Fruit fly (Drosophila melanogaster) whole organism, embryonic: Measurements from ENCODE around the gene CG31752.

Source experiments
- Adf1 ChIP-seq: fragments of 200-800 bp; sonication (Bioruptor generic); IDR thresholded peaks from 2 replicates; pipeline ENCODE4 v1.3.6; 2022; ENCODE audit warnings: missing biosample characterization, missing genetic modification characterization
- Awh ChIP-seq: fragments of 200-800 bp; sonication (Bioruptor generic); IDR thresholded peaks from 2 replicates; pipeline ENCODE4, ENCODE4 v1.3.6; 2022; ENCODE audit warnings: missing biosample characterization, missing genetic modification characterization
- BEAF-32 ChIP-seq: fragments of 200-800 bp; sonication (Bioruptor generic); optimal IDR thresholded peaks from 3 replicates; lab custom pipeline; 2017; ENCODE audit warnings: missing biosample characterization, missing genetic modification characterization, mild to moderate bottlenecking, moderate library complexity, missing genetic modification reagents
- CG11504 ChIP-seq: fragments of 200-800 bp; sonication (Bioruptor generic); optimal IDR thresholded peaks from 3 replicates; lab custom pipeline; 2019; ENCODE audit warnings: missing biosample characterization, mild to moderate bottlenecking, missing genetic modification characterization, moderate library complexity
- CG12391 ChIP-seq: fragments of 200-800 bp; sonication (Bioruptor generic); optimal IDR thresholded peaks from 3 replicates; lab custom pipeline; 2018; ENCODE audit warnings: missing biosample characterization, mild to moderate bottlenecking, missing genetic modification characterization, moderate library complexity
- CG12942 ChIP-seq: fragments of 200-800 bp; sonication (Bioruptor generic); optimal IDR thresholded peaks from 3 replicates; lab custom pipeline; 2016; ENCODE audit warnings: missing biosample characterization, missing genetic modification characterization
- CG1603 ChIP-seq: fragments of 200-800 bp; sonication (Bioruptor generic); optimal IDR thresholded peaks from 2 replicates; lab custom pipeline; 2019; ENCODE audit warnings: missing biosample characterization, mild to moderate bottlenecking, missing genetic modification characterization, moderate library complexity
- CG1647 ChIP-seq: fragments of 200-800 bp; sonication (Bioruptor generic); optimal IDR thresholded peaks from 3 replicates; lab custom pipeline; 2016; ENCODE audit warnings: missing biosample characterization, missing genetic modification characterization
- CG17802 ChIP-seq: fragments of 200-800 bp; sonication (Bioruptor generic); optimal IDR thresholded peaks from 2 replicates; lab custom pipeline; 2018; ENCODE audit warnings: missing biosample characterization, mild to moderate bottlenecking, missing genetic modification characterization, moderate library complexity
- CG2202 ChIP-seq: fragments of 200-800 bp; sonication (Bioruptor generic); optimal IDR thresholded peaks from 2 replicates; lab custom pipeline; 2018; ENCODE audit warnings: missing biosample characterization, mild to moderate bottlenecking, missing genetic modification characterization
- CG4854 ChIP-seq: fragments of 200-800 bp; sonication (Bioruptor generic); optimal IDR thresholded peaks from 2 replicates; lab custom pipeline; 2016; ENCODE audit warnings: missing biosample characterization, missing genetic modification characterization, inconsistent platforms
- CG6791 ChIP-seq: fragments of 200-800 bp; sonication (Bioruptor generic); IDR thresholded peaks from 3 replicates; pipeline ENCODE4 v1.3.6; 2022; ENCODE audit warnings: missing biosample characterization, missing genetic modification characterization; ENCODE audit not compliant: partially characterized antibody
- CG7372 ChIP-seq: fragments of 200-800 bp; sonication (Bioruptor generic); IDR thresholded peaks from 2 replicates; pipeline ENCODE4 v1.3.6; 2022; ENCODE audit warnings: missing biosample characterization, missing genetic modification characterization
- CG8478 ChIP-seq: fragments of >200 bp; optimal IDR thresholded peaks from 2 replicates; lab custom pipeline; 2018
- CG8944 ChIP-seq: fragments of 200-800 bp; sonication (Bioruptor generic); optimal IDR thresholded peaks from 3 replicates; lab custom pipeline; 2016; ENCODE audit warnings: missing biosample characterization, missing genetic modification characterization
- D ChIP-seq, 2 experiments: fragments of 200-800 bp in 1 of 2; fragments of >200 bp in 1 of 2; sonication (Bioruptor generic) in 1 of 2; optimal IDR thresholded peaks; 2 replicates in 1 of 2; 3 replicates in 1 of 2; lab custom pipeline; 2017; ENCODE audit warnings: mild to moderate bottlenecking in 1 of 2, missing biosample characterization in 1 of 2, missing genetic modification characterization in 1 of 2, missing genetic modification reagents in 1 of 2
- Dek ChIP-seq: fragments of 200-800 bp; sonication (Bioruptor generic); optimal IDR thresholded peaks from 3 replicates; lab custom pipeline; 2019; ENCODE audit warnings: missing biosample characterization, mild to moderate bottlenecking, missing genetic modification characterization, moderate library complexity
- Dfd ChIP-seq, 2 experiments: fragments of >200 bp; optimal IDR thresholded peaks; 2 replicates each; lab custom pipeline; 2017; ENCODE audit warnings: missing biosample characterization in 2 of 2, missing genetic modification characterization in 2 of 2
- H2.0 ChIP-seq: fragments of 200-800 bp; sonication (Bioruptor generic); IDR thresholded peaks from 2 replicates; pipeline ENCODE4 v1.3.6; 2022; ENCODE audit warnings: missing biosample characterization, missing genetic modification characterization
- Jarid2 ChIP-seq: fragments of 200-800 bp; sonication (Bioruptor generic); optimal IDR thresholded peaks from 3 replicates; lab custom pipeline; 2017; ENCODE audit warnings: mild to moderate bottlenecking, missing biosample characterization, missing genetic modification reagents, missing genetic modification characterization
- Kr ChIP-seq: fragments of 200-800 bp; sonication (Bioruptor generic); optimal IDR thresholded peaks from 2 replicates; lab custom pipeline; 2017; ENCODE audit warnings: missing biosample characterization, mild to moderate bottlenecking, missing genetic modification characterization
- Lhr ChIP-seq: fragments of 200-800 bp; sonication (Bioruptor generic); optimal IDR thresholded peaks from 3 replicates; lab custom pipeline; 2017; ENCODE audit warnings: mild to moderate bottlenecking, missing biosample characterization, missing genetic modification reagents, missing genetic modification characterization
- Pdp1 ChIP-seq, 2 experiments: fragments of 200-800 bp; sonication (Bioruptor generic); optimal IDR thresholded peaks; 3 replicates each; lab custom pipeline; 2016; ENCODE audit warnings: missing biosample characterization in 2 of 2, missing genetic modification characterization in 2 of 2, mild to moderate bottlenecking in 1 of 2, moderate library complexity in 1 of 2
- Sox102F ChIP-seq: fragments of 200-800 bp; sonication (Bioruptor generic); optimal IDR thresholded peaks from 2 replicates; lab custom pipeline; 2018; ENCODE audit warnings: missing biosample characterization, mild to moderate bottlenecking, missing genetic modification characterization, moderate library complexity
- Tbp ChIP-seq: fragments of >200 bp; optimal IDR thresholded peaks from 2 replicates; lab custom pipeline; 2018; ENCODE audit warnings: missing biosample characterization, missing genetic modification characterization
- Trl ChIP-seq, 3 experiments: fragments of >200 bp in 2 of 3; fragments of 200-800 bp in 1 of 3; sonication (Bioruptor generic) in 1 of 3; optimal IDR thresholded peaks; 2 replicates in 1 of 3; 3 replicates in 2 of 3; lab custom pipeline; 2016 to 2017; ENCODE audit warnings: missing biosample characterization in 1 of 3, missing genetic modification characterization in 1 of 3
- Xbp1 ChIP-seq: fragments of 200-800 bp; sonication (Bioruptor generic); optimal IDR thresholded peaks from 3 replicates; lab custom pipeline; 2016; ENCODE audit warnings: missing biosample characterization, mild to moderate bottlenecking, missing genetic modification characterization
- cato ChIP-seq: fragments of 200-800 bp; sonication (Bioruptor generic); optimal IDR thresholded peaks from 2 replicates; lab custom pipeline; 2016; ENCODE audit warnings: missing biosample characterization, missing genetic modification characterization, borderline replicate concordance
- caup ChIP-seq: fragments of 200-800 bp; sonication (Bioruptor generic); optimal IDR thresholded peaks from 3 replicates; lab custom pipeline; 2017; ENCODE audit warnings: missing biosample characterization, mild to moderate bottlenecking, missing genetic modification characterization, moderate library complexity; ENCODE audit not compliant: severe bottlenecking
- cg ChIP-seq: fragments of 200-800 bp; sonication (Bioruptor generic); optimal IDR thresholded peaks from 3 replicates; lab custom pipeline; 2019; ENCODE audit warnings: missing biosample characterization, mild to moderate bottlenecking, missing genetic modification characterization, moderate library complexity
- en ChIP-seq: fragments of 200-800 bp; sonication (Bioruptor generic); optimal IDR thresholded peaks from 2 replicates; lab custom pipeline; 2016; ENCODE audit warnings: missing biosample characterization, missing genetic modification characterization
- gcm ChIP-seq: fragments of 200-800 bp; sonication (Bioruptor generic); optimal IDR thresholded peaks from 2 replicates; lab custom pipeline; 2019; ENCODE audit warnings: missing biosample characterization, mild to moderate bottlenecking, missing genetic modification characterization, moderate library complexity
- gem ChIP-seq: fragments of 200-800 bp; sonication (Bioruptor generic); optimal IDR thresholded peaks from 2 replicates; lab custom pipeline; 2019; ENCODE audit warnings: missing biosample characterization, mild to moderate bottlenecking, missing genetic modification characterization, moderate library complexity
- hth ChIP-seq: fragments of >200 bp; optimal IDR thresholded peaks from 2 replicates; lab custom pipeline; 2017; ENCODE audit warnings: inconsistent platforms
- jigr1 ChIP-seq: fragments of 200-800 bp; sonication (Bioruptor generic); IDR thresholded peaks from 3 replicates; pipeline ENCODE4 v1.3.6; 2022; ENCODE audit warnings: missing biosample characterization, missing genetic modification characterization
- lov ChIP-seq, 2 experiments: fragments of 200-800 bp in 1 of 2; fragments of >200 bp in 1 of 2; sonication (Bioruptor generic) in 1 of 2; IDR thresholded peaks in 1 of 2; optimal IDR thresholded peaks in 1 of 2; 2 replicates in 1 of 2; 3 replicates in 1 of 2; pipeline versions ENCODE4 v1.3.6 to Lab custom; 2017 to 2022; ENCODE audit warnings: missing biosample characterization in 1 of 2, missing genetic modification characterization in 1 of 2
- row ChIP-seq: fragments of 200-800 bp; sonication (Bioruptor generic); IDR thresholded peaks from 3 replicates; pipeline ENCODE4 v1.3.6; 2022; ENCODE audit warnings: missing biosample characterization, missing genetic modification characterization
- sens ChIP-seq: fragments of 200-800 bp; sonication (Bioruptor generic); peaks from one replicate; lab custom pipeline; 2016; ENCODE audit warnings: missing biosample characterization, missing genetic modification characterization
- sens-2 ChIP-seq: fragments of 200-800 bp; sonication (Bioruptor generic); IDR thresholded peaks from 2 replicates; pipeline ENCODE4 v1.3.6; 2022; ENCODE audit warnings: missing biosample characterization, missing genetic modification characterization
- sr ChIP-seq: fragments of 200-800 bp; sonication (Bioruptor generic); IDR thresholded peaks from 3 replicates; pipeline ENCODE4 v1.3.6; 2022; ENCODE audit warnings: missing biosample characterization, missing genetic modification characterization
- tap ChIP-seq: fragments of 200-800 bp; optimal IDR thresholded peaks from 3 replicates; lab custom pipeline; 2019; ENCODE audit warnings: missing biosample characterization, mild to moderate bottlenecking, missing genetic modification characterization, moderate library complexity
- trh ChIP-seq: fragments of 200-800 bp; sonication (Bioruptor generic); optimal IDR thresholded peaks from 2 replicates; lab custom pipeline; 2016; ENCODE audit warnings: missing biosample characterization, missing genetic modification characterization
- twi ChIP-seq: fragments of 200-800 bp; optimal IDR thresholded peaks from 2 replicates; lab custom pipeline; 2019; ENCODE audit warnings: missing biosample characterization, mild to moderate bottlenecking, missing genetic modification characterization, moderate library complexity
- zen ChIP-seq: fragments of 200-800 bp; sonication (Bioruptor generic); optimal IDR thresholded peaks from 3 replicates; lab custom pipeline; 2018; ENCODE audit warnings: missing biosample characterization, mild to moderate bottlenecking, missing genetic modification characterization, moderate library complexity

CG31752 gene

DNA sequence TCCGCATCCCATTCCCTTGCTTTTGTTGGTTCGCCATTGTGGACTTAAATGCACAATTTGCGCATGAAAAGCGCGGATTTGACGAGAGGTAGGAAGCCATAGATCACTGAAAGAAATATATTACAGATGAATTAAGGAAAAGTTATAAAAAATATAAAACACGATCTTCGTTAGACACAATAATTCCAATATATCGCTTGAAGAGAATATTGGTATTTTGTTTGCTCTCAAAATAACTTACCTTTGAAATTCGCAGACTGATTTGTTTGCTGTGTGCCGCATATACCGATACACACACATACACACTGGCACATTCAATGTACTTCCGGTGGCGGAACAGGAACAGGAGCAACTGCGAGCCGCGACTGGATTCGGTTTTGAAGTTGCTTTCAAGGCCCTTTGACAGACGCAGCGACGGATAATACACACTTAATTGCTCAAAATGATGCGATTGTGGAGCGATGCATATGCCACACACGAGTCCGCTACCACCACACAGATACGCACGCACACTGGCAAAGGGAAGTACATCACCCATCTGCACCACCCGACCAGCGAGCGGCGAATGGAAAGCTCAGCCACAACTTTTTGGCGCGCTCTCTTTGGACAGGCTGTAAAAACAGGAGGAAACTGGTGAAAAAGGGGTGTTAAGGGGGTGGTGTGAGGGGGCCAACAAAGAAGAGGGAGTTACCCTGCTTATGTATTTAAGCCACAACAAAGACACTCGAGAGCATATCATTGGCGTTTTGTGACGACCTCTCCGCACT, 35.3 kb downstream of the CG31752 start (continued):
- TF ChIP-seq CG4854 (GFP tag; lab: Kevin White, UChicago) (no peak), gem (tag; lab: Kevin White, UChicago) (peak; percentile 39), CG12942 (GFP tag; lab: Kevin White, UChicago) (no peak), Tbp (no peak), cato (GFP tag; lab: Kevin White, UChicago) (no peak), CG1603 (peak; percentile 14), Dfd (GFP tag; optimal IDR thresholded peaks at IDR 0.05; lab: Kevin White, UChicago) (no peak), row (GFP tag; lab: Robert Waterston, UW) (peak; percentile 26; the same call in 1 of the 3 replicates), hth (lab: Kevin White, UChicago) (no peak), sens (GFP tag; lab: Kevin White, UChicago) (peak; percentile 77), CG2202 (tag; lab: Kevin White, UChicago) (no peak), trh (no peak), Awh (no peak), Kr (GFP tag; lab: Kevin White, UChicago) (no peak), Sox102F (GFP tag; lab: Kevin White, UChicago) (no peak)

dm6 chr2L:18805247-18805636, 35.9 kb downstream of the CG31752 start, which contains the start of gene CG43814:
Gene CG43814 (minus strand): TSS chr2L:18805347.
- TF ChIP-seq CG8944 (GFP tag; lab: Kevin White, UChicago) (no peak), Dek (tag; lab: Kevin White, UChicago) (no peak), Lhr (GFP tag; lab: Kevin White, UChicago) (no peak), caup (GFP tag; lab: Kevin White, UChicago) (no peak)

- TF ChIP-seq lov (optimal IDR thresholded peaks at IDR 0.05; lab: Kevin White, UChicago) (no peak), lov (GFP tag; IDR thresholded peaks at IDR 0.05; lab: Robert Waterston, UW) (0 out of 3 replicates have a peak, but pooled peaks have one; percentile 29), CG12391 (tag; lab: Kevin White, UChicago) (no peak), en (GFP tag; lab: Kevin White, UChicago) (no peak), twi (tag; lab: Kevin White, UChicago) (peak; percentile 90), D (optimal IDR thresholded peaks at IDR 0.05; lab: Kevin White, UChicago) (peak; percentile 54), D (GFP tag; optimal IDR thresholded peaks at IDR 0.05; lab: Kevin White, UChicago) (no peak), BEAF-32 (GFP tag; lab: Kevin White, UChicago) (peak; percentile 36), H2.0 (GFP tag; lab: Robert Waterston, UW) (no peak), CG1647 (GFP tag; lab: Kevin White, UChicago) (no peak), Xbp1 (no peak), zen (tag; lab: Kevin White, UChicago) (peak; percentile 24), gcm (GFP tag; lab: Kevin White, UChicago) (peak; percentile 15), cg (GFP tag; lab: Kevin White, UChicago) (peak; percentile 12), CG17802 (tag; lab: Kevin White, UChicago) (peak; percentile 66)
Measured at dm6 chr2L:18801704-18802103, 39.4 kb downstream of the CG31752 start.

dm6 chr2L:18796446-18796845, 44.7 kb downstream of the CG31752 start:
- TF ChIP-seq Jarid2 (GFP tag; lab: Kevin White, UChicago) = peak; percentile 32
- peak; percentile 92 for TF ChIP-seq CG7372
- TF ChIP-seq CG8478 = peak; percentile 64
- no peak for TF ChIP-seq CG11504 (tag; lab: Kevin White, UChicago)
- TF ChIP-seq jigr1 (GFP tag; lab: Robert Waterston, UW) = no peak
- peak in 1 of 2 experiments; percentile 87 for TF ChIP-seq Trl (optimal IDR thresholded peaks at IDR 0.05; lab: Kevin White, UChicago)
- TF ChIP-seq Trl (GFP tag; optimal IDR thresholded peaks at IDR 0.05; lab: Kevin White, UChicago) = no peak
- TF ChIP-seq Adf1 (GFP tag; lab: Robert Waterston, UW) = peak; percentile 91
- TF ChIP-seq Pdp1 (GFP tag; optimal IDR thresholded peaks at IDR 0.05; lab: Kevin White, UChicago) = peak in 1 of 2 experiments; percentile 73
- TF ChIP-seq tap (tag; lab: Kevin White, UChicago) = no peak
- TF ChIP-seq sr (GFP tag; lab: Robert Waterston, UW) = peak; percentile 30; the same call in 1 of the 3 replicates
- TF ChIP-seq sens-2 (GFP tag; lab: Robert Waterston, UW) = no peak
- TF ChIP-seq CG6791 = no peak
